Fruit fly (Drosophila melanogaster): ENCODE results near the gene CG42681.
"Not testable (repeated sequence)": the region's sequence is repeated elsewhere in the genome, so short reads cannot be mapped to it uniquely, and the experiment has no call there.

CG42681 gene

dm6 chr2L:14741740-14742139 lies 2.5 kb upstream of the CG42681 start, which contains the start of gene CG42586:
Gene CG42586 (minus strand): TSS chr2L:14741840.
- TF ChIP-seq sv, Dfd, Hnf4 (GFP tag; optimal IDR thresholded peaks at IDR 0.05): not testable (repeated sequence)

dm6 chr2L:14742893-14743292 lies 1.3 kb upstream of the CG42681 start, which contains the start of gene CG34166:
Gene CG34166 (plus strand): TSS chr2L:14743193.
- TF ChIP-seq Abd-B, rgr, ey (GFP tag; optimal IDR thresholded peaks at IDR 0.05): not testable (repeated sequence)

- TF ChIP-seq fru (GFP tag; optimal IDR thresholded peaks at IDR 0.05) = no peak
- peak; percentile 56 for TF ChIP-seq Hr83 (GFP tag; optimal IDR thresholded peaks at IDR 0.05; ENCODE audit: poor library complexity, severe bottlenecking)
- TF ChIP-seq lola (GFP tag; optimal IDR thresholded peaks at IDR 0.05) = no peak
- no peak for TF ChIP-seq pan (optimal IDR thresholded peaks at IDR 0.05)
- TF ChIP-seq ey (GFP tag; optimal IDR thresholded peaks at IDR 0.05) = no peak
Observed at dm6 chr2L:14743337-14743736, 884 bp upstream of the CG42681 start.

DNA sequence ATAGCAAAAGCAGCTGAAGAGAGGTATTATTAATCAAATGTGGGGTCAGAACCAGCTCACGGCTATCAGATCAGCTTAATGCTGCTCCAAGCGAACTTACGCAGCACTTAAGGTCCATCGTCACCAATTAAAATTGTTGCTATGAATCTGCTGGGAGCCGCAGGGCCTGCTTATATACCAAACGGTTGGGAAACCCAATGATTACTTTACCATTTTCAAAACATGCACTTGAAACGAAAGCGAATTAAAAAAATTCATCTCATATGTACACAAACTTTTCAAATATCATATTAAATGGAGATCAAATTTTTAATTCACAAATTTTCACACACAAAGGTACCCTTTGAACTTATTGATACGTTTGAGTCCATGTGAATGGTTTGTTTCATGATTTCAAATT lies 847 bp downstream of the CG42681 start, which contains the start of gene CG42587:
TSS of gene CG42587 (minus strand) at position 143 of the 400 bp plus-strand sequence.
- TF ChIP-seq Sp1 (GFP tag; optimal IDR thresholded peaks at IDR 0.05) (no peak), CG32264 (GFP tag; optimal IDR thresholded peaks at IDR 0.05) (no peak), tai (GFP tag; optimal IDR thresholded peaks at IDR 0.05) (no peak), Mio (GFP tag; optimal IDR thresholded peaks at IDR 0.05) (no peak), fru (GFP tag; optimal IDR thresholded peaks at IDR 0.05) (peak; percentile 21), dl (GFP tag; optimal IDR thresholded peaks at IDR 0.05; ENCODE audit: insufficient read depth in 1 of 2, partially characterized antibody in 2 of 2) (no peak), Dfd (GFP tag; optimal IDR thresholded peaks at IDR 0.05) (no peak), Myc (optimal IDR thresholded peaks at IDR 0.05) (no peak), Vsx2 (GFP tag; optimal IDR thresholded peaks at IDR 0.05; ENCODE audit: partially characterized antibody) (no peak), Dif (GFP tag; optimal IDR thresholded peaks at IDR 0.05; ENCODE audit: partially characterized antibody) (no peak), jim (GFP tag; optimal IDR thresholded peaks at IDR 0.05) (no peak), rgr (GFP tag; optimal IDR thresholded peaks at IDR 0.05) (peak; percentile 47), sage (GFP tag; optimal IDR thresholded peaks at IDR 0.05) (no peak), lola (GFP tag; optimal IDR thresholded peaks at IDR 0.05) (no peak), dsf (GFP tag; optimal IDR thresholded peaks at IDR 0.05; ENCODE audit: borderline replicate concordance) (no peak), Hr78 (GFP tag; optimal IDR thresholded peaks at IDR 0.05) (no peak), psq (GFP tag; optimal IDR thresholded peaks at IDR 0.05) (peak; percentile 1), CrebA (GFP tag; optimal IDR thresholded peaks at IDR 0.05; ENCODE audit: borderline replicate concordance) (no peak), h (GFP tag; optimal IDR thresholded peaks at IDR 0.05) (peak; percentile 25), Hnf4 (GFP tag; optimal IDR thresholded peaks at IDR 0.05) (peak; percentile 9), pan (optimal IDR thresholded peaks at IDR 0.05) (no peak), GATAd (GFP tag; optimal IDR thresholded peaks at IDR 0.05) (no peak), Hr83 (GFP tag; optimal IDR thresholded peaks at IDR 0.05; ENCODE audit: poor library complexity, severe bottlenecking) (no peak), dmrt93B (GFP tag; optimal IDR thresholded peaks at IDR 0.05) (no peak), ey (GFP tag; optimal IDR thresholded peaks at IDR 0.05) (peak; percentile 29), OdsH (GFP tag; optimal IDR thresholded peaks at IDR 0.05) (peak; percentile 20), br (GFP tag; optimal IDR thresholded peaks at IDR 0.05) (no peak), HLH106 (tag; optimal IDR thresholded peaks at IDR 0.05) (no peak), foxo (GFP tag; optimal IDR thresholded peaks at IDR 0.05) (no peak), CG9705 (GFP tag; optimal IDR thresholded peaks at IDR 0.05) (no peak), Jra (GFP tag; optimal IDR thresholded peaks at IDR 0.05) (no peak), brk (GFP tag; optimal IDR thresholded peaks at IDR 0.05) (no peak), Abd-B (GFP tag; optimal IDR thresholded peaks at IDR 0.05) (no peak), usp (GFP tag; optimal IDR thresholded peaks at IDR 0.05) (no peak), Rel (GFP tag; optimal IDR thresholded peaks at IDR 0.05) (no peak), Rel (tag; optimal IDR thresholded peaks at IDR 0.05) (peak; percentile 64), woc (GFP tag; optimal IDR thresholded peaks at IDR 0.05) (no peak), N (GFP tag; optimal IDR thresholded peaks at IDR 0.05) (no peak), sv (GFP tag; optimal IDR thresholded peaks at IDR 0.05) (no peak)
